Fruit fly (Drosophila melanogaster): ENCODE results near the gene Brd8.

Brd8 gene

dm6 chr3R:29199807-29200693 lies 23.2 kb upstream of the Brd8 start, which contains the start of gene CG11899 (continued):
- TF ChIP-seq HHEX (GFP tag; optimal IDR thresholded peaks at IDR 0.05), result no peak
- peak; percentile 35; the same call in 1 of the 2 replicates for TF ChIP-seq Rfx (GFP tag; IDR thresholded peaks at IDR 0.05)
- TF ChIP-seq ara (GFP tag; IDR thresholded peaks at IDR 0.05), result peak; percentile 40; the same call in 1 of the 2 replicates
- no peak for TF ChIP-seq klu (GFP tag; IDR thresholded peaks at IDR 0.05)
- peak; percentile 23; the same call in 1 of the 2 replicates for TF ChIP-seq lmd (GFP tag; IDR thresholded peaks at IDR 0.05)
- no peak for TF ChIP-seq CG12071 (GFP tag; optimal IDR thresholded peaks at IDR 0.05)
- TF ChIP-seq CG18476 (GFP tag; optimal IDR thresholded peaks at IDR 0.05), result no peak
- TF ChIP-seq pita (GFP tag; optimal IDR thresholded peaks at IDR 0.05), result no peak
- no peak for TF ChIP-seq CG11247 (GFP tag; IDR thresholded peaks at IDR 0.05)
- no peak for TF ChIP-seq CG4282 (GFP tag; optimal IDR thresholded peaks at IDR 0.05)
- TF ChIP-seq corto (GFP tag; optimal IDR thresholded peaks at IDR 0.05), result peak; percentile 77
- no peak for TF ChIP-seq peb (GFP tag; IDR thresholded peaks at IDR 0.05)
- no peak for TF ChIP-seq Dll (GFP tag; IDR thresholded peaks at IDR 0.05; ENCODE audit: partially characterized antibody)
- TF ChIP-seq CG43689 (GFP tag; IDR thresholded peaks at IDR 0.05), result no peak
- TF ChIP-seq Atf-2 (GFP tag; optimal IDR thresholded peaks at IDR 0.05), result no peak
- 0 out of 3 replicates have a peak, but pooled peaks have one; percentile 12 for TF ChIP-seq row (GFP tag; IDR thresholded peaks at IDR 0.05)
- no peak for TF ChIP-seq gcm2 (GFP tag; optimal IDR thresholded peaks at IDR 0.05)
- TF ChIP-seq Doc2 (GFP tag; IDR thresholded peaks at IDR 0.05), result no peak
- TF ChIP-seq scrt (GFP tag; optimal IDR thresholded peaks at IDR 0.05), result no peak
- no peak for TF ChIP-seq CG34422 (GFP tag; IDR thresholded peaks at IDR 0.05)
- TF ChIP-seq repo (GFP tag; optimal IDR thresholded peaks at IDR 0.05), result no peak
- no peak for TF ChIP-seq E2f1 (GFP tag; IDR thresholded peaks at IDR 0.05)
- TF ChIP-seq CG6683 (GFP tag; optimal IDR thresholded peaks at IDR 0.05), result no peak
- no peak for TF ChIP-seq nmo (GFP tag; optimal IDR thresholded peaks at IDR 0.05)
- TF ChIP-seq fd96Cb (tag; optimal IDR thresholded peaks at IDR 0.05), result no peak
- TF ChIP-seq h (optimal IDR thresholded peaks at IDR 0.05), result no peak
- TF ChIP-seq CG13775 (GFP tag; optimal IDR thresholded peaks at IDR 0.05), result no peak
- peak in 1 of 2 experiments; percentile 37 for TF ChIP-seq Hr78 (GFP tag; optimal IDR thresholded peaks at IDR 0.05)
- no peak for TF ChIP-seq unpg (GFP tag; optimal IDR thresholded peaks at IDR 0.05)
- no peak for TF ChIP-seq fd3F (GFP tag; optimal IDR thresholded peaks at IDR 0.05)
- no peak for TF ChIP-seq abd-A (tag; optimal IDR thresholded peaks at IDR 0.05)
- no peak for TF ChIP-seq cato (GFP tag; optimal IDR thresholded peaks at IDR 0.05; ENCODE audit: borderline replicate concordance)
- TF ChIP-seq Lpt (GFP tag; optimal IDR thresholded peaks at IDR 0.05), result no peak
- no peak for TF ChIP-seq gfzf (GFP tag; optimal IDR thresholded peaks at IDR 0.05)
- peak; percentile 21 for TF ChIP-seq lab (GFP tag; optimal IDR thresholded peaks at IDR 0.05)
- TF ChIP-seq Opbp (GFP tag; IDR thresholded peaks at IDR 0.05; ENCODE audit: partially characterized antibody), result no peak
- no peak for TF ChIP-seq CG11723 (GFP tag; optimal IDR thresholded peaks at IDR 0.05)
- TF ChIP-seq CG10959 (GFP tag; IDR thresholded peaks at IDR 0.05), result no peak
- TF ChIP-seq CG8290 (GFP tag; optimal IDR thresholded peaks at IDR 0.05), result no peak
- TF ChIP-seq CG8290 (tag; optimal IDR thresholded peaks at IDR 0.05), result no peak
- TF ChIP-seq CG7745 (tag; optimal IDR thresholded peaks at IDR 0.05), result no peak
- TF ChIP-seq yki (optimal IDR thresholded peaks at IDR 0.05), result no peak
- TF ChIP-seq CG17361 (GFP tag; IDR thresholded peaks at IDR 0.05), result no peak
- no peak for TF ChIP-seq gt (GFP tag; IDR thresholded peaks at IDR 0.05)
- no peak for TF ChIP-seq grn (GFP tag; optimal IDR thresholded peaks at IDR 0.05)
- peak; percentile 75 for TF ChIP-seq Drgx (GFP tag; IDR thresholded peaks at IDR 0.05)
- peak; percentile 12 for TF ChIP-seq CG18599 (GFP tag; optimal IDR thresholded peaks at IDR 0.05)
- TF ChIP-seq rib (GFP tag; IDR thresholded peaks at IDR 0.05), result no peak
- no peak for TF ChIP-seq onecut (GFP tag; IDR thresholded peaks at IDR 0.05)
- no peak for TF ChIP-seq zfh1 (GFP tag; IDR thresholded peaks at IDR 0.05)
